Fruit fly (Drosophila melanogaster): ENCODE results near the gene CG33160.

- TF ChIP-seq h (optimal IDR thresholded peaks at IDR 0.05) (no peak), insv (optimal IDR thresholded peaks at IDR 0.05) (no peak)
These were observed 22.1 kb downstream of the CG33160 start, which contains the start of gene CG42494 for dm6 chr3L:3184104-3184503.

Measured in Kc167 (cell line).